Worm (Caenorhabditis elegans): ENCODE results near the gene zmp-6.

Gene zmp-6

ce11 chrIII:7203130-7203775 is 44.4 kb downstream of the zmp-6 start:
- TF ChIP-seq egl-27 (tag; optimal IDR thresholded peaks at IDR 0.05) (peak; percentile 75), gmeb-1 (tag; optimal IDR thresholded peaks at IDR 0.05) (peak; percentile 45), nhr-25 (tag; optimal IDR thresholded peaks at IDR 0.05) (peak; percentile 67), nhr-10 (tag; optimal IDR thresholded peaks at IDR 0.05) (no peak), fos-1 (tag; optimal IDR thresholded peaks at IDR 0.05) (peak; percentile 42), sma-9 (GFP tag; optimal IDR thresholded peaks at IDR 0.05) (peak; percentile 50), sma-9 (tag; optimal IDR thresholded peaks at IDR 0.05) (no peak), blmp-1 (tag; optimal IDR thresholded peaks at IDR 0.05; ENCODE audit: insufficient read depth) (peak; percentile 6), ama-1 (optimal IDR thresholded peaks at IDR 0.05) (no peak), sma-3 (GFP tag; optimal IDR thresholded peaks at IDR 0.05) (peak; percentile 27), lsy-2 (tag; optimal IDR thresholded peaks at IDR 0.05) (peak in 1 of 2 experiments; percentile 20), nhr-21 (tag; optimal IDR thresholded peaks at IDR 0.05) (peak; percentile 65), ZK546.5 (tag; optimal IDR thresholded peaks at IDR 0.05) (no peak)

ce11 chrIII:7201378-7202256 is 46.0 kb downstream of the zmp-6 start, which contains the start of gene dpy-31:
dpy-31 (plus strand) TSS chrIII:7202206.
- peak; percentile 88 for TF ChIP-seq egl-27 (tag; optimal IDR thresholded peaks at IDR 0.05)
- TF ChIP-seq unc-39 (tag; optimal IDR thresholded peaks at IDR 0.05) = no peak
- TF ChIP-seq blmp-1 (tag; optimal IDR thresholded peaks at IDR 0.05; ENCODE audit: insufficient read depth) = peak; percentile 99
- TF ChIP-seq lin-11 (tag; optimal IDR thresholded peaks at IDR 0.05) = no peak
- TF ChIP-seq mdl-1 (tag; optimal IDR thresholded peaks at IDR 0.05) = no peak
- peak; percentile 64 for TF ChIP-seq nhr-21 (tag; optimal IDR thresholded peaks at IDR 0.05)
- peak in 1 of 2 experiments; percentile 37 for TF ChIP-seq lsy-2 (tag; optimal IDR thresholded peaks at IDR 0.05)
- peak; percentile 90 for TF ChIP-seq nhr-25 (tag; optimal IDR thresholded peaks at IDR 0.05)
- peak; percentile 33 for TF ChIP-seq sma-3 (GFP tag; optimal IDR thresholded peaks at IDR 0.05)
- peak; percentile 27 for TF ChIP-seq fos-1 (tag; optimal IDR thresholded peaks at IDR 0.05)
- TF ChIP-seq sma-9 (GFP tag; optimal IDR thresholded peaks at IDR 0.05) = peak; percentile 57
- TF ChIP-seq sma-9 (tag; optimal IDR thresholded peaks at IDR 0.05) = no peak
- TF ChIP-seq crh-2 (tag; optimal IDR thresholded peaks at IDR 0.05) = peak; percentile 39
- peak; percentile 22 for TF ChIP-seq ceh-16 (tag; optimal IDR thresholded peaks at IDR 0.05)

ce11 chrIII:7199467-7199866 is 48.2 kb downstream of the zmp-6 start:
- TF ChIP-seq aly-2 (tag; optimal IDR thresholded peaks at IDR 0.05) = no peak
- no peak for TF ChIP-seq nhr-129 (tag; optimal IDR thresholded peaks at IDR 0.05)
- TF ChIP-seq mdl-1 (tag; optimal IDR thresholded peaks at IDR 0.05) = peak in 1 of 2 experiments; percentile 2
- TF ChIP-seq peb-1 (tag; optimal IDR thresholded peaks at IDR 0.05) = no peak
- no peak for TF ChIP-seq skn-1 (tag; optimal IDR thresholded peaks at IDR 0.05)
- TF ChIP-seq ztf-1 (GFP tag; conservative IDR thresholded peaks at IDR 0.05) = no peak
- TF ChIP-seq lin-39 (tag; optimal IDR thresholded peaks at IDR 0.05) = no peak
- TF ChIP-seq alr-1 (tag; optimal IDR thresholded peaks at IDR 0.05) = no peak
- no peak for TF ChIP-seq elt-3 (tag; optimal IDR thresholded peaks at IDR 0.05)
- no peak for TF ChIP-seq nhr-12 (tag; optimal IDR thresholded peaks at IDR 0.05)
- peak; percentile 16 for TF ChIP-seq egl-27 (tag; optimal IDR thresholded peaks at IDR 0.05)
- no peak for TF ChIP-seq unc-62 (GFP tag; optimal IDR thresholded peaks at IDR 0.05)
- TF ChIP-seq lin-13 (GFP tag; optimal IDR thresholded peaks at IDR 0.05) = peak; percentile 3
- no peak for TF ChIP-seq ama-1 (optimal IDR thresholded peaks at IDR 0.05)
- TF ChIP-seq unc-55 (GFP tag; optimal IDR thresholded peaks at IDR 0.05) = no peak
- TF ChIP-seq mbf-1 (tag; optimal IDR thresholded peaks at IDR 0.05) = no peak
- TF ChIP-seq C34F6.9 (tag; optimal IDR thresholded peaks at IDR 0.05) = no peak
- no peak for TF ChIP-seq ztf-11 (tag; optimal IDR thresholded peaks at IDR 0.05)
- TF ChIP-seq sma-3 (GFP tag; optimal IDR thresholded peaks at IDR 0.05) = peak; percentile 14
- no peak for TF ChIP-seq unc-39 (tag; optimal IDR thresholded peaks at IDR 0.05)
- TF ChIP-seq ztf-4 (tag; optimal IDR thresholded peaks at IDR 0.05) = no peak
- TF ChIP-seq lsy-2 (tag; optimal IDR thresholded peaks at IDR 0.05) = peak in 1 of 2 experiments; percentile 4
- no peak for TF ChIP-seq nhr-6 (tag; optimal IDR thresholded peaks at IDR 0.05)
- no peak for TF ChIP-seq zag-1 (tag; optimal IDR thresholded peaks at IDR 0.05)
- peak; percentile 64 for TF ChIP-seq nhr-21 (tag; optimal IDR thresholded peaks at IDR 0.05)
- TF ChIP-seq ceh-16 (tag; optimal IDR thresholded peaks at IDR 0.05) = no peak
- no peak for TF ChIP-seq F13H6.1 (tag; optimal IDR thresholded peaks at IDR 0.05)
- TF ChIP-seq nhr-25 (tag; optimal IDR thresholded peaks at IDR 0.05) = peak; percentile 70
- no peak for TF ChIP-seq Y55F3AM.14 (GFP tag; optimal IDR thresholded peaks at IDR 0.05)
- TF ChIP-seq snpc-4 (tag; optimal IDR thresholded peaks at IDR 0.05) = no peak
- no peak for TF ChIP-seq crh-2 (tag; optimal IDR thresholded peaks at IDR 0.05)
- TF ChIP-seq mab-5 (tag; optimal IDR thresholded peaks at IDR 0.05) = no peak
- TF ChIP-seq nhr-237 (tag; optimal IDR thresholded peaks at IDR 0.05) = no peak
- TF ChIP-seq nhr-10 (tag; optimal IDR thresholded peaks at IDR 0.05) = no peak
- TF ChIP-seq ZK546.5 (tag; optimal IDR thresholded peaks at IDR 0.05) = no peak
- TF ChIP-seq blmp-1 (tag; optimal IDR thresholded peaks at IDR 0.05; ENCODE audit: insufficient read depth) = peak; percentile 93
- no peak for TF ChIP-seq lin-11 (tag; optimal IDR thresholded peaks at IDR 0.05)
